Worm (Caenorhabditis elegans) whole organism, young adult: ENCODE measurements around the gene cdc-73.

ENCODE experiments used
- B0019.2 ChIP-seq: fragments of 200-800 bp; sonication (Bioruptor generic); conservative IDR thresholded peaks from 2 replicates; pipeline ENCODE4 v1.3.6; 2022; ENCODE audit warnings: missing genetic modification reagents, missing genetic modification characterization, missing compliant biosample characterization
- B0261.1 ChIP-seq: sonication (generic microtip); optimal IDR thresholded peaks from 2 replicates; lab custom pipeline; 2016; ENCODE audit warnings: mild to moderate bottlenecking, missing genetic modification characterization, moderate library complexity, missing compliant biosample characterization
- D2030.7 ChIP-seq: fragments of 200-800 bp; sonication (Bioruptor generic); IDR thresholded peaks from 2 replicates; pipeline ENCODE4 v1.3.6; 2022; ENCODE audit warnings: missing genetic modification reagents, missing genetic modification characterization, missing compliant biosample characterization
- F22D6.2 ChIP-seq: sonication (generic microtip); optimal IDR thresholded peaks from 2 replicates; lab custom pipeline; 2016; ENCODE audit warnings: mild to moderate bottlenecking, missing genetic modification characterization, missing compliant biosample characterization
- F37B4.10 ChIP-seq: fragments of 200-800 bp; sonication (Bioruptor generic); IDR thresholded peaks from 2 replicates; pipeline ENCODE4 v1.3.6; 2022; ENCODE audit warnings: missing genetic modification characterization, missing compliant biosample characterization
- Y53G8AR.9 ChIP-seq: fragments of 200-800 bp; sonication (Bioruptor generic); conservative IDR thresholded peaks from 2 replicates; pipeline ENCODE4 v1.3.6; 2022; ENCODE audit warnings: missing genetic modification reagents, missing genetic modification characterization, missing compliant biosample characterization
- Y79H2A.3 ChIP-seq: fragments of 200-800 bp; sonication (Bioruptor generic); conservative IDR thresholded peaks from 2 replicates; pipeline ENCODE4 v1.3.6; 2022; ENCODE audit warnings: missing genetic modification reagents, missing genetic modification characterization, missing compliant biosample characterization
- ZK185.1 ChIP-seq: sonication (generic microtip); optimal IDR thresholded peaks from 2 replicates; lab custom pipeline; 2016; ENCODE audit warnings: mild to moderate bottlenecking, missing genetic modification characterization, missing compliant biosample characterization; ENCODE audit not compliant: poor library complexity, severe bottlenecking
- athp-1 ChIP-seq: sonication (generic microtip); optimal IDR thresholded peaks from 2 replicates; lab custom pipeline; 2017; ENCODE audit warnings: mild to moderate bottlenecking, missing genetic modification characterization, missing compliant biosample characterization
- attf-3 ChIP-seq: fragments of 200-800 bp; sonication (Bioruptor generic); conservative IDR thresholded peaks from 2 replicates; pipeline ENCODE4 v1.3.6; 2022; ENCODE audit warnings: missing genetic modification reagents, missing genetic modification characterization, missing compliant biosample characterization
- bed-1 ChIP-seq: fragments of 200-800 bp; sonication (Bioruptor generic); IDR thresholded peaks from 2 replicates; pipeline ENCODE4 v1.3.6; 2022; ENCODE audit warnings: missing genetic modification reagents, missing genetic modification characterization, missing compliant biosample characterization
- cebp-1 ChIP-seq, 2 experiments: fragments of 200-800 bp in 1 of 2; sonication (Bioruptor generic) in 1 of 2; sonication (generic microtip) in 1 of 2; IDR thresholded peaks in 1 of 2; optimal IDR thresholded peaks in 1 of 2; 2 replicates each; pipeline versions ENCODE4 v1.3.6 to Lab custom; 2017 to 2022; ENCODE audit warnings: missing compliant biosample characterization in 2 of 2, missing genetic modification characterization in 2 of 2, mild to moderate bottlenecking in 1 of 2, missing genetic modification reagents in 1 of 2, moderate library complexity in 1 of 2
- ceh-58 ChIP-seq: fragments of 200-800 bp; sonication (Bioruptor generic); IDR thresholded peaks from 2 replicates; pipeline ENCODE4 v1.3.6; 2022; ENCODE audit warnings: missing genetic modification characterization, missing compliant biosample characterization
- die-1 ChIP-seq: sonication (generic microtip); optimal IDR thresholded peaks from 2 replicates; lab custom pipeline; 2016; ENCODE audit warnings: missing genotype, mild to moderate bottlenecking, missing genetic modification characterization, missing compliant biosample characterization
- dox-1 ChIP-seq: fragments of 200-800 bp; sonication (Bioruptor generic); IDR thresholded peaks from 2 replicates; pipeline ENCODE4 v1.3.6; 2022; ENCODE audit warnings: missing genetic modification reagents, missing genetic modification characterization, missing compliant biosample characterization
- dpl-1 ChIP-seq: fragments of 150-350 bp; optimal IDR thresholded peaks from 2 replicates; lab custom pipeline; 2014; ENCODE audit warnings: missing biosample characterization, missing genetic modification reagents, missing genetic modification characterization
- fkh-3 ChIP-seq: sonication (generic microtip); optimal IDR thresholded peaks from 2 replicates; lab custom pipeline; 2016; ENCODE audit warnings: mild to moderate bottlenecking, missing genetic modification characterization, missing compliant biosample characterization
- lin-54 ChIP-seq: fragments of 200-800 bp; sonication (Bioruptor generic); optimal IDR thresholded peaks from 2 replicates; lab custom pipeline; 2018; ENCODE audit warnings: mild to moderate bottlenecking, missing genetic modification characterization, missing compliant biosample characterization
- madf-10 ChIP-seq: sonication (generic microtip); optimal IDR thresholded peaks from 2 replicates; lab custom pipeline; 2016; ENCODE audit warnings: mild to moderate bottlenecking, missing genetic modification characterization, missing compliant biosample characterization
- madf-8 ChIP-seq: fragments of 200-800 bp; sonication (Bioruptor generic); conservative IDR thresholded peaks from 2 replicates; pipeline ENCODE4 v1.3.6; 2022; ENCODE audit warnings: missing genetic modification reagents, missing genetic modification characterization, missing compliant biosample characterization
- nhr-120 ChIP-seq: fragments of 200-800 bp; sonication (Bioruptor generic); IDR thresholded peaks from 2 replicates; pipeline ENCODE4 v1.3.6; 2022; ENCODE audit warnings: missing genetic modification characterization, missing compliant biosample characterization
- nhr-27 ChIP-seq: fragments of 200-800 bp; sonication (Bioruptor generic); optimal IDR thresholded peaks from 2 replicates; lab custom pipeline; 2018; ENCODE audit warnings: mild to moderate bottlenecking, missing genetic modification characterization, moderate library complexity, missing compliant biosample characterization
- nhr-80 ChIP-seq: sonication (generic microtip); optimal IDR thresholded peaks from 2 replicates; lab custom pipeline; 2016; ENCODE audit warnings: missing genetic modification characterization, missing compliant biosample characterization
- nhr-90 ChIP-seq: sonication (generic microtip); optimal IDR thresholded peaks from 2 replicates; lab custom pipeline; 2016; ENCODE audit warnings: missing genotype, mild to moderate bottlenecking, missing genetic modification characterization, missing compliant biosample characterization
- pha-4 ChIP-seq: fragments of 150-350 bp; sonication (generic microtip); optimal IDR thresholded peaks from 2 replicates; lab custom pipeline; 2014; ENCODE audit warnings: missing biosample characterization, missing genetic modification reagents, missing genetic modification characterization
- rcor-1 ChIP-seq: fragments of 200-800 bp; sonication (Bioruptor generic); IDR thresholded peaks from 2 replicates; pipeline ENCODE4 v1.3.6; 2022; ENCODE audit warnings: missing genetic modification reagents, missing genetic modification characterization, missing compliant biosample characterization
- repo-1 ChIP-seq: sonication (generic microtip); optimal IDR thresholded peaks from 2 replicates; lab custom pipeline; 2017; ENCODE audit warnings: mild to moderate bottlenecking, missing genetic modification characterization, missing compliant biosample characterization
- rpc-1 ChIP-seq, 2 experiments: fragments of 150-350 bp in 1 of 2; sonication (generic microtip) in 1 of 2; optimal IDR thresholded peaks; 2 replicates each; lab custom pipeline; 2014 to 2018; ENCODE audit warnings: missing biosample characterization in 1 of 2, missing genetic modification characterization in 1 of 2, missing genetic modification reagents in 1 of 2, missing genotype in 1 of 2
- snpc-1.1 ChIP-seq: sonication (generic microtip); optimal IDR thresholded peaks from 2 replicates; lab custom pipeline; 2017; ENCODE audit warnings: missing genetic modification characterization, mild to moderate bottlenecking, missing compliant biosample characterization, antibody characterized with exemption, moderate library complexity, missing genotype, missing genetic modification reagents; ENCODE audit not compliant: insufficient read depth
- snpc-4 ChIP-seq, 5 experiments: fragments of 150-350 bp in 1 of 5; sonication (generic microtip) in 4 of 5; optimal IDR thresholded peaks; 2 replicates each; lab custom pipeline; 2014 to 2018; ENCODE audit warnings: missing genetic modification characterization in 5 of 5, missing biosample characterization in 3 of 5, antibody characterized with exemption in 2 of 5, mild to moderate bottlenecking in 2 of 5, missing compliant biosample characterization in 2 of 5, missing genotype in 2 of 5, moderate library complexity in 2 of 5, missing genetic modification reagents in 1 of 5
- tbp1 ChIP-seq: fragments of 200-800 bp; sonication (Bioruptor generic); optimal IDR thresholded peaks from 2 replicates; lab custom pipeline; 2018; ENCODE audit warnings: mild to moderate bottlenecking, missing genetic modification characterization, missing compliant biosample characterization
- unc-62 ChIP-seq: fragments of 150-350 bp; optimal IDR thresholded peaks from 2 replicates; lab custom pipeline; 2014; ENCODE audit warnings: missing biosample characterization, missing genetic modification reagents, missing genetic modification characterization
- ztf-22 ChIP-seq: fragments of 200-800 bp; sonication (Bioruptor generic); optimal IDR thresholded peaks from 2 replicates; lab custom pipeline; 2018; ENCODE audit warnings: mild to moderate bottlenecking, missing genetic modification characterization, moderate library complexity, missing compliant biosample characterization
- ztf-28 ChIP-seq: fragments of 200-800 bp; sonication (Bioruptor generic); IDR thresholded peaks from 2 replicates; pipeline ENCODE4 v1.3.6; 2022; ENCODE audit warnings: missing genetic modification reagents, missing genetic modification characterization, missing compliant biosample characterization
- ztf-6 ChIP-seq: fragments of 200-800 bp; sonication (Bioruptor generic); IDR thresholded peaks from 2 replicates; pipeline ENCODE4 v1.3.6; 2022; ENCODE audit warnings: missing genetic modification reagents, missing genetic modification characterization, missing compliant biosample characterization

cdc-73 gene

DNA sequence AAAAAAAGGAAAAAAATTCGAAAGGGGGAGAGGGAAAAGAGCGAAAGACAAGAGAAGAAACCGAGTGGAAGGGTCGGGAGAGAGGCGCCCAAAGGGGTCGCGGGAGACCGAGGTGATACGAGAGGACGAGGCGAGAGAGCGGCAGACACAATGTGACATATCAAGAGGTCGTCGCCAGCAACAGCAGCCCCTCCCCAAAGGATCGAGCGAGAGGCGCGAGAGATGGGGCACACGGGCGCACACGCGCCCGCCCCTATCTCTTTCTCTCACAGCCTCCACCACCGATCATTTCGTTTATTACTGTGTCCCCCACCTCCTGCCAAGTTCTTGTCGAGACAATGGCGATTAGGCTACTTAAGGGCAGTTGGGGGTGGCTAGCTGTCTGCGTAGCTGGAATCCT, 14.2 kb upstream of the cdc-73 start (continued):
- TF ChIP-seq athp-1 (no peak), Y53G8AR.9 (GFP tag; lab: Robert Waterston, UW) (0 out of 2 replicates have a peak, but pooled peaks have one; percentile 48), snpc-4 (GFP tag; optimal IDR thresholded peaks at IDR 0.05; lab: Kevin White, UChicago) (no peak), snpc-4 (tag; optimal IDR thresholded peaks at IDR 0.05; lab: Kevin White, UChicago) (peak in 3 of 4 experiments; percentile 48 to 66 (median 57)), repo-1 (no peak), snpc-1.1 (tag; lab: Kevin White, UChicago) (no peak), madf-10 (tag; lab: Kevin White, UChicago) (peak; percentile 45), B0019.2 (GFP tag; lab: Robert Waterston, UW) (no peak), F22D6.2 (tag; lab: Kevin White, UChicago) (peak; percentile 17)

DNA sequence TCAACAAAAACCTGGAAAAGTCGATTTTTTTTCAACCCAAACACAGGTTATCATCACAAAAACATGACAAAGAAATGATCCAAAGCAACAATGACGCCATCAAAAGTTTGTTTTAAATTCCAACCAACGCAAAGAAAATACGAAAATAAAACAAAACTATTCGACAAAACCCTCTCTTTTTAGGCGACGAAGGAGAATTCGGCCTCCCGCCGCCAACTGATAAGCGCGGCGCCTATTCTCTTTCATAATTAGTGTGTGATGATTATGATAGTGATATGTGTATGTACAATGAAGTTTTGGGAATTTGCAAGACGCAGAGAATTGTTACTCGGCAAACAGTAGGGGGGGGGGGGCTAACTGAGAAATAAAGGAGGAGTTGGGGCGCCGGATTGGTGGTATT, 13.1 kb upstream of the cdc-73 start:
- peak; percentile 57 for TF ChIP-seq dox-1 (GFP tag; lab: Robert Waterston, UW)
- no peak for TF ChIP-seq pha-4 (tag; lab: Kevin White, UChicago)
- peak; percentile 60 for TF ChIP-seq nhr-80 (tag; lab: Kevin White, UChicago)
- TF ChIP-seq cebp-1 (GFP tag; IDR thresholded peaks at IDR 0.05; lab: Robert Waterston, UW), result 0 out of 2 replicates have a peak, but pooled peaks have one; percentile 11
- peak; percentile 35 for TF ChIP-seq cebp-1 (tag; optimal IDR thresholded peaks at IDR 0.05; lab: Kevin White, UChicago)
- TF ChIP-seq ztf-22 (GFP tag; lab: Kevin White, UChicago), result peak; percentile 3
- TF ChIP-seq bed-1 (GFP tag; lab: Robert Waterston, UW), result no peak
- no peak for TF ChIP-seq attf-3

DNA sequence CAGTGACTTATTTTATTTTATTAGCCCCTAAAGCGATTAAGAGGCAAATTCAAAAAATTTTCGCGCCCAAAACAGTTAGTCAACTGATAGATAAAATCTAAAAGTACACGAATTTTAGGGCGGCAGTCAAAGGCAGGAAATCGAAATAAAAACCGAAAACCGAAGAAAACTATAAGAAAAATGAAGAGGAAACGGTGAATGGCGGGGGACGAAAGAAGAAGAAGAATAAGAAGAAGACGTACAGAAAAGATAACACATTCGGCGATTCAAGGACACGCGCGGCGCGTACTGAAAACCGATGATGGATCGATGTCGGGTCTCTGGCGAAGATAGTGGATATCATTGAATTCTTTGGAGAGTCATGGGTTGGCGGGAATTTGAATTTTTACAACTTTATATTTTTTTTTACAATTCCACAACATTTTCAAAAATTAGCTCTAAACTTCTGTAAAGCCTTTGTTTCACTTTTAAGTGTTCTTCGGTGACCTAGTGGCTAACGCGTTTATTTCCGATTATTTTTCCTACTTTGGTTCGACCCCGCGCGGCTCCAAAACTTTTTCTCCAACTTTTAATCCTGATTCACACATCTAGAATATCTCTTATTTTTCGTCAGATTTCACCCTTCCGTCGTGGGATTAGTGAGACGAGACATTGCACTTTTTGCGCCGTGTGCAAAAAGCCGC, 11.3 kb upstream of the cdc-73 start:
- TF ChIP-seq D2030.7 (no peak), dpl-1 (GFP tag; lab: Kevin White, UChicago) (no peak), lin-54 (peak; percentile 31), ztf-28 (GFP tag; lab: Robert Waterston, UW) (no peak), Y79H2A.3 (no peak), nhr-90 (tag; lab: Kevin White, UChicago) (no peak), madf-8 (GFP tag; lab: Robert Waterston, UW) (no peak), unc-62 (GFP tag; lab: Kevin White, UChicago) (no peak), tbp1 (peak; percentile 81), nhr-120 (GFP tag; lab: Robert Waterston, UW) (no peak), F37B4.10 (no peak), B0261.1 (tag; lab: Kevin White, UChicago) (peak; percentile 47), fkh-3 (tag; lab: Kevin White, UChicago) (no peak), ceh-58 (GFP tag; lab: Robert Waterston, UW) (no peak), ZK185.1 (tag; lab: Kevin White, UChicago) (no peak), die-1 (tag; lab: Kevin White, UChicago) (no peak), repo-1 (no peak), rcor-1 (no peak), ztf-6 (GFP tag; lab: Robert Waterston, UW) (no peak), rpc-1 (optimal IDR thresholded peaks at IDR 0.05; lab: Kevin White, UChicago) (peak; percentile 29), rpc-1 (tag; optimal IDR thresholded peaks at IDR 0.05; lab: Kevin White, UChicago) (peak; percentile 71), nhr-27 (tag; lab: Kevin White, UChicago) (no peak)
